Fruit fly (Drosophila melanogaster) whole organism, embryonic: ENCODE data around the gene Bap60.

ENCODE experiments used
- Adf1 ChIP-seq: fragments of 200-800 bp; sonication (Bioruptor generic); IDR thresholded peaks from 2 replicates; pipeline ENCODE4 v1.3.6; 2022; ENCODE audit warnings: missing biosample characterization, missing genetic modification characterization
- BEAF-32 ChIP-seq: fragments of 200-800 bp; sonication (Bioruptor generic); optimal IDR thresholded peaks from 3 replicates; lab custom pipeline; 2017; ENCODE audit warnings: missing biosample characterization, missing genetic modification characterization, mild to moderate bottlenecking, moderate library complexity, missing genetic modification reagents
- BtbVII ChIP-seq: fragments of 200-800 bp; sonication (Bioruptor generic); optimal IDR thresholded peaks from 3 replicates; lab custom pipeline; 2017; ENCODE audit warnings: missing biosample characterization, mild to moderate bottlenecking, missing genetic modification characterization
- Bteb2 ChIP-seq: fragments of 200-800 bp; sonication (Bioruptor generic); optimal IDR thresholded peaks from 2 replicates; lab custom pipeline; 2016; ENCODE audit warnings: missing biosample characterization, missing genetic modification characterization
- C15 ChIP-seq: fragments of 200-800 bp; sonication (Bioruptor generic); IDR thresholded peaks from 3 replicates; pipeline ENCODE4 v1.3.6; 2022; ENCODE audit warnings: missing biosample characterization, missing genetic modification characterization
- CG11085 ChIP-seq: fragments of 200-800 bp; sonication (Bioruptor generic); IDR thresholded peaks from 2 replicates; pipeline ENCODE4 v1.3.6; 2022; ENCODE audit warnings: missing biosample characterization, missing genetic modification characterization
- CG11093 ChIP-seq: fragments of 200-800 bp; sonication (Bioruptor generic); IDR thresholded peaks from 3 replicates; pipeline ENCODE4 v1.3.6; 2022; ENCODE audit warnings: missing biosample characterization, missing genetic modification characterization
- CG11695 ChIP-seq: fragments of 200-800 bp; sonication (Bioruptor generic); IDR thresholded peaks from 3 replicates; pipeline ENCODE4 v1.3.6; 2022; ENCODE audit warnings: missing biosample characterization, missing genetic modification characterization
- CG12071 ChIP-seq: fragments of 200-800 bp; sonication (Bioruptor generic); optimal IDR thresholded peaks from 3 replicates; lab custom pipeline; 2018; ENCODE audit warnings: missing biosample characterization, mild to moderate bottlenecking, missing genetic modification characterization
- CG18011 ChIP-seq: fragments of 200-800 bp; sonication (Bioruptor generic); optimal IDR thresholded peaks from 2 replicates; lab custom pipeline; 2017; ENCODE audit warnings: missing biosample characterization, missing genetic modification characterization, mild to moderate bottlenecking, moderate library complexity, missing genotype
- CG1832 ChIP-seq: fragments of 200-800 bp; sonication (Bioruptor generic); optimal IDR thresholded peaks from 2 replicates; lab custom pipeline; 2017; ENCODE audit warnings: missing biosample characterization, mild to moderate bottlenecking, missing genetic modification characterization, inconsistent platforms
- CG30020 ChIP-seq: fragments of 200-800 bp; optimal IDR thresholded peaks from 2 replicates; lab custom pipeline; 2019; ENCODE audit warnings: missing biosample characterization, mild to moderate bottlenecking, missing genetic modification characterization, moderate library complexity
- CG3065 ChIP-seq: fragments of 200-800 bp; sonication (Bioruptor generic); optimal IDR thresholded peaks from 2 replicates; lab custom pipeline; 2016; ENCODE audit warnings: missing biosample characterization, missing genetic modification characterization
- CG31441 ChIP-seq: fragments of 200-800 bp; sonication (Bioruptor generic); IDR thresholded peaks from 2 replicates; pipeline ENCODE4 v1.3.6; 2022; ENCODE audit warnings: missing biosample characterization, missing genetic modification characterization
- CG34224 ChIP-seq: fragments of 200-800 bp; sonication (Bioruptor generic); IDR thresholded peaks from 3 replicates; pipeline ENCODE4 v1.3.6; 2022; ENCODE audit warnings: missing biosample characterization, missing genetic modification characterization; ENCODE audit not compliant: partially characterized antibody
- CG3838 ChIP-seq: fragments of 200-800 bp; sonication (Bioruptor generic); optimal IDR thresholded peaks from 3 replicates; lab custom pipeline; 2016; ENCODE audit warnings: missing biosample characterization, missing genetic modification characterization
- CG43689 ChIP-seq: fragments of 200-800 bp; sonication (Bioruptor generic); IDR thresholded peaks from 2 replicates; pipeline ENCODE4 v1.3.6; 2022; ENCODE audit warnings: missing biosample characterization, missing genetic modification characterization
- CG6689 ChIP-seq: fragments of 200-800 bp; sonication (Bioruptor generic); IDR thresholded peaks from 2 replicates; pipeline ENCODE4 v1.3.6; 2022; ENCODE audit warnings: missing biosample characterization, missing genetic modification characterization
- CG7963 ChIP-seq: fragments of 200-800 bp; sonication (Bioruptor generic); IDR thresholded peaks from 3 replicates; pipeline ENCODE4 v1.3.6; 2022; ENCODE audit warnings: missing biosample characterization, missing genetic modification characterization; ENCODE audit not compliant: partially characterized antibody
- D19B ChIP-seq: fragments of 200-800 bp; sonication (Bioruptor generic); optimal IDR thresholded peaks from 2 replicates; lab custom pipeline; 2017; ENCODE audit warnings: missing biosample characterization, mild to moderate bottlenecking, missing genetic modification characterization
- Dip3 ChIP-seq: fragments of 200-800 bp; sonication (Bioruptor generic); optimal IDR thresholded peaks from 3 replicates; lab custom pipeline; 2016; ENCODE audit warnings: missing biosample characterization, missing genetic modification characterization
- Hmr ChIP-seq: fragments of 200-800 bp; sonication (Bioruptor generic); optimal IDR thresholded peaks from 3 replicates; lab custom pipeline; 2017; ENCODE audit warnings: mild to moderate bottlenecking, missing biosample characterization, missing genetic modification reagents, missing genetic modification characterization
- Hmx ChIP-seq: fragments of 200-800 bp; sonication (Bioruptor generic); optimal IDR thresholded peaks from 2 replicates; lab custom pipeline; 2016; ENCODE audit warnings: missing biosample characterization, missing genetic modification characterization
- Hr51 ChIP-seq, 2 experiments: fragments of 200-800 bp; sonication (Bioruptor generic); optimal IDR thresholded peaks; 2 replicates in 1 of 2; 3 replicates in 1 of 2; lab custom pipeline; 2016 to 2018; ENCODE audit warnings: missing biosample characterization in 2 of 2, missing genetic modification characterization in 2 of 2, mild to moderate bottlenecking in 1 of 2, moderate library complexity in 1 of 2
- MESR4 ChIP-seq: fragments of 200-800 bp; sonication (Bioruptor generic); optimal IDR thresholded peaks from 2 replicates; lab custom pipeline; 2018; ENCODE audit warnings: missing biosample characterization, mild to moderate bottlenecking, missing genetic modification characterization, moderate library complexity
- Mad ChIP-seq: fragments of 200-800 bp; sonication (Bioruptor generic); optimal IDR thresholded peaks from 2 replicates; lab custom pipeline; 2016; ENCODE audit warnings: missing biosample characterization, missing genetic modification characterization
- Optix ChIP-seq: fragments of 200-800 bp; sonication (Bioruptor generic); IDR thresholded peaks from 3 replicates; pipeline ENCODE4 v1.3.6; 2022; ENCODE audit warnings: missing biosample characterization, missing genetic modification characterization
- Sry-δ ChIP-seq: fragments of 200-800 bp; sonication (Bioruptor generic); optimal IDR thresholded peaks from 2 replicates; lab custom pipeline; 2016; ENCODE audit warnings: missing biosample characterization, missing genetic modification characterization
- ara ChIP-seq: fragments of 200-800 bp; sonication (Bioruptor generic); IDR thresholded peaks from 2 replicates; pipeline ENCODE4 v1.3.6; 2022; ENCODE audit warnings: missing biosample characterization, missing genetic modification characterization
- bowl ChIP-seq: fragments of 200-800 bp; sonication (Bioruptor generic); IDR thresholded peaks from 2 replicates; pipeline ENCODE4 v1.3.6; 2022; ENCODE audit warnings: missing biosample characterization, missing genetic modification characterization
- bsh ChIP-seq, 2 experiments: fragments of 200-800 bp; sonication (Bioruptor generic); optimal IDR thresholded peaks; 2 replicates each; lab custom pipeline; 2017 to 2018; ENCODE audit warnings: mild to moderate bottlenecking in 2 of 2, missing biosample characterization in 2 of 2, missing genetic modification characterization in 2 of 2, moderate library complexity in 1 of 2
- danr ChIP-seq: fragments of 200-800 bp; sonication (Bioruptor generic); IDR thresholded peaks from 2 replicates; pipeline ENCODE4 v1.3.6; 2022; ENCODE audit warnings: missing biosample characterization, missing genetic modification characterization
- emc ChIP-seq: fragments of 200-800 bp; sonication (Bioruptor generic); optimal IDR thresholded peaks from 2 replicates; lab custom pipeline; 2016; ENCODE audit warnings: missing biosample characterization, missing genetic modification characterization
- gcm ChIP-seq: fragments of 200-800 bp; sonication (Bioruptor generic); optimal IDR thresholded peaks from 2 replicates; lab custom pipeline; 2019; ENCODE audit warnings: missing biosample characterization, mild to moderate bottlenecking, missing genetic modification characterization, moderate library complexity
- gsb-n ChIP-seq: fragments of 200-800 bp; sonication (Bioruptor generic); optimal IDR thresholded peaks from 3 replicates; lab custom pipeline; 2018; ENCODE audit warnings: missing biosample characterization, mild to moderate bottlenecking, missing genetic modification characterization
- h ChIP-seq: fragments of >200 bp; optimal IDR thresholded peaks from 2 replicates; lab custom pipeline; 2017
- lmd ChIP-seq: fragments of 200-800 bp; sonication (Bioruptor generic); IDR thresholded peaks from 2 replicates; pipeline ENCODE4 v1.3.6; 2022; ENCODE audit warnings: missing biosample characterization, missing genetic modification characterization
- mirr ChIP-seq: fragments of 200-800 bp; sonication (Bioruptor generic); optimal IDR thresholded peaks from 3 replicates; lab custom pipeline; 2018; ENCODE audit warnings: missing biosample characterization, mild to moderate bottlenecking, missing genetic modification characterization
- nom ChIP-seq: fragments of 200-800 bp; sonication (Bioruptor generic); optimal IDR thresholded peaks from 2 replicates; lab custom pipeline; 2017; ENCODE audit warnings: missing biosample characterization, missing genetic modification characterization, mild to moderate bottlenecking, moderate library complexity, missing genetic modification reagents
- onecut ChIP-seq: fragments of 200-800 bp; sonication (Bioruptor generic); IDR thresholded peaks from 2 replicates; pipeline ENCODE4 v1.3.6; 2022; ENCODE audit warnings: missing biosample characterization, missing genetic modification characterization
- phol ChIP-seq: fragments of 200-800 bp; sonication (Bioruptor generic); optimal IDR thresholded peaks from 3 replicates; lab custom pipeline; 2018; ENCODE audit warnings: missing biosample characterization, mild to moderate bottlenecking, missing genetic modification characterization, moderate library complexity
- pita ChIP-seq: fragments of 200-800 bp; sonication (Bioruptor generic); optimal IDR thresholded peaks from 2 replicates; lab custom pipeline; 2017; ENCODE audit warnings: missing biosample characterization, mild to moderate bottlenecking, missing genetic modification characterization
- ranshi ChIP-seq: fragments of 200-800 bp; sonication (Bioruptor generic); IDR thresholded peaks from 2 replicates; pipeline ENCODE4 v1.3.6; 2022; ENCODE audit warnings: missing biosample characterization, missing genetic modification characterization
- rib ChIP-seq: fragments of 200-800 bp; sonication (Bioruptor generic); IDR thresholded peaks from 2 replicates; pipeline ENCODE4 v1.3.6; 2022; ENCODE audit warnings: missing biosample characterization, missing genetic modification characterization
- sens-2 ChIP-seq: fragments of 200-800 bp; sonication (Bioruptor generic); IDR thresholded peaks from 2 replicates; pipeline ENCODE4 v1.3.6; 2022; ENCODE audit warnings: missing biosample characterization, missing genetic modification characterization
- sisA ChIP-seq: fragments of 200-800 bp; sonication (Bioruptor generic); IDR thresholded peaks from 2 replicates; pipeline ENCODE4 v1.3.6; 2022; ENCODE audit warnings: missing biosample characterization, missing genetic modification characterization
- tin ChIP-seq: fragments of 200-800 bp; sonication (Bioruptor generic); optimal IDR thresholded peaks from 3 replicates; lab custom pipeline; 2016; ENCODE audit warnings: missing biosample characterization, missing genetic modification characterization
- trem ChIP-seq: fragments of 200-800 bp; optimal IDR thresholded peaks from 3 replicates; lab custom pipeline; 2019; ENCODE audit warnings: missing biosample characterization, mild to moderate bottlenecking, missing genetic modification characterization, moderate library complexity
- trh ChIP-seq: fragments of 200-800 bp; sonication (Bioruptor generic); optimal IDR thresholded peaks from 2 replicates; lab custom pipeline; 2016; ENCODE audit warnings: missing biosample characterization, missing genetic modification characterization
- unc-4 ChIP-seq: fragments of 200-800 bp; sonication (Bioruptor generic); IDR thresholded peaks from 2 replicates; pipeline ENCODE4 v1.3.6; 2022; ENCODE audit warnings: missing biosample characterization, missing genetic modification characterization; ENCODE audit not compliant: partially characterized antibody

Gene Bap60

DNA sequence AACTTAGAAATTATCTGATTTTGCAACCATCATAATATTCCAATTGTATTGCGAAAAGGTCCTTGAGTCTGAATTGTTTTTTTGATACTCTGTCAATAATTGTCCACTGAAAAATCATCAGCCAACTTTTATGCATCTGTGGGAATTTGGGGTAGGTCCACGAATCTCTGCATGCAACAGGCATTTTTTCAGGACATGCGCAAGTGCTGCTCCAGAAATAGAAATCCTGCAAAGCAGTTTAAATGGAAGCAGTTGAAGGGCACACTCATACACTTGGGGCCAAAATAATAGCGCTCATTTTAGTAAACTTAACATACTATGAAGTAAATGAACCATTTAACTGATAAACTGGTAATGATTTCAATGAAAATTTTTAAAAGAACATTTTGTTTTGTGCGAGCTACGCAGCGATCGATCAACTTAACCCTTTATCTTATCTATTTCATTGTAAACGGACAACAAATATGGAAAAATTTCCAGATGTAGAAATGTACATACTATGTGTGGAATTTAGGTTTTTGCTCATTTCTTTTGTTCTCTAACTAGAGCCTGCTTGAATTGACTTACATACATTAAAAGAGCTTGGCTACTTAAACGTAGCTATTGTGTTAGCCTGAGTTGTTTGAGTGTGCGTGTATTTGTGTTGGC is 29.0 kb downstream of the Bap60 start (continued):
- TF ChIP-seq pita (GFP tag; lab: Kevin White, UChicago) (no peak), h (lab: Kevin White, UChicago) (no peak), Bteb2 (GFP tag; lab: Kevin White, UChicago) (peak; percentile 51), emc (peak; percentile 22), Sry-δ (GFP tag; lab: Kevin White, UChicago) (peak; percentile 2), mirr (GFP tag; lab: Kevin White, UChicago) (peak; percentile 61), BEAF-32 (no peak), Dip3 (peak; percentile 49), nom (GFP tag; lab: Kevin White, UChicago) (peak; percentile 41), CG3065 (GFP tag; lab: Kevin White, UChicago) (no peak), Mad (GFP tag; lab: Kevin White, UChicago) (peak; percentile 53), CG11093 (0 out of 3 replicates have a peak, but pooled peaks have one; percentile 41), ranshi (GFP tag; lab: Robert Waterston, UW) (no peak), CG31441 (GFP tag; lab: Robert Waterston, UW) (peak; percentile 75), CG43689 (GFP tag; lab: Robert Waterston, UW) (no peak), CG6689 (GFP tag; lab: Robert Waterston, UW) (peak; percentile 62), BtbVII (GFP tag; lab: Kevin White, UChicago) (peak; percentile 58), CG34224 (GFP tag; lab: Robert Waterston, UW) (no peak), Hmx (peak; percentile 25), CG30020 (tag; lab: Kevin White, UChicago) (peak; percentile 35), sens-2 (GFP tag; lab: Robert Waterston, UW) (peak; percentile 27; the same call in 1 of the 2 replicates), CG11085 (GFP tag; lab: Robert Waterston, UW) (0 out of 2 replicates have a peak, but pooled peaks have one; percentile 33), CG18011 (peak; percentile 28), CG7963 (no peak), onecut (GFP tag; lab: Robert Waterston, UW) (peak; percentile 55), Hmr (GFP tag; lab: Kevin White, UChicago) (peak; percentile 79), bsh (GFP tag; optimal IDR thresholded peaks at IDR 0.05; lab: Kevin White, UChicago) (peak; percentile 54 to 70), phol (tag; lab: Kevin White, UChicago) (peak; percentile 80), Hr51 (GFP tag; optimal IDR thresholded peaks at IDR 0.05; lab: Kevin White, UChicago) (peak in 1 of 2 experiments; percentile 74), gsb-n (tag; lab: Kevin White, UChicago) (peak; percentile 58), Optix (GFP tag; lab: Robert Waterston, UW) (peak; percentile 36; the same call in 1 of the 3 replicates), trh (GFP tag; lab: Kevin White, UChicago) (no peak), C15 (GFP tag; lab: Robert Waterston, UW) (no peak), CG12071 (GFP tag; lab: Kevin White, UChicago) (peak; percentile 50), tin (peak; percentile 72), MESR4 (no peak), sisA (GFP tag; lab: Robert Waterston, UW) (0 out of 2 replicates have a peak, but pooled peaks have one; percentile 16), rib (GFP tag; lab: Robert Waterston, UW) (no peak), unc-4 (GFP tag; lab: Robert Waterston, UW) (no peak), CG3838 (no peak), lmd (GFP tag; lab: Robert Waterston, UW) (peak; percentile 63), CG1832 (GFP tag; lab: Kevin White, UChicago) (no peak), gcm (peak; percentile 70), bowl (no peak), trem (tag; lab: Kevin White, UChicago) (peak; percentile 61), CG11695 (GFP tag; lab: Robert Waterston, UW) (peak; percentile 45; the same call in 1 of the 3 replicates), D19B (peak; percentile 50), Adf1 (GFP tag; lab: Robert Waterston, UW) (no peak), ara (GFP tag; lab: Robert Waterston, UW) (peak; percentile 71), danr (GFP tag; lab: Robert Waterston, UW) (peak; percentile 33; the same call in 1 of the 2 replicates)
